Worm (Caenorhabditis elegans) whole organism, L1 larva: ENCODE data around the gene arl-1.

Experiments
- C16A3.4 ChIP-seq: fragments of 150-350 bp; optimal IDR thresholded peaks from 2 replicates; lab custom pipeline; 2014; ENCODE audit warnings: missing biosample characterization, missing genetic modification characterization
- F16B12.6 ChIP-seq: fragments of 150-350 bp; optimal IDR thresholded peaks from 2 replicates; lab custom pipeline; 2014; ENCODE audit warnings: missing biosample characterization, missing genetic modification characterization
- alr-1 ChIP-seq: fragments of 200-800 bp; sonication (Bioruptor generic); optimal IDR thresholded peaks from 2 replicates; lab custom pipeline; 2018; ENCODE audit warnings: borderline replicate concordance, mild to moderate bottlenecking, missing genetic modification characterization, missing compliant biosample characterization
- aly-2 ChIP-seq: fragments of 150-350 bp; optimal IDR thresholded peaks from 2 replicates; lab custom pipeline; 2014; ENCODE audit warnings: missing biosample characterization, missing genetic modification characterization
- ama-1 ChIP-seq: fragments of 150-350 bp; optimal IDR thresholded peaks from 2 replicates; lab custom pipeline; 2014
- blmp-1 ChIP-seq: fragments of 150-350 bp; optimal IDR thresholded peaks from 2 replicates; lab custom pipeline; 2014; ENCODE audit warnings: missing biosample characterization, missing genetic modification characterization
- ceh-63 ChIP-seq: fragments of 200-800 bp; sonication (Bioruptor generic); optimal IDR thresholded peaks from 2 replicates; lab custom pipeline; 2018; ENCODE audit warnings: mild to moderate bottlenecking, missing genetic modification characterization, missing compliant biosample characterization
- ceh-8 ChIP-seq: fragments of 200-800 bp; sonication (Bioruptor generic); optimal IDR thresholded peaks from 2 replicates; lab custom pipeline; 2018; ENCODE audit warnings: mild to moderate bottlenecking, missing genetic modification characterization, moderate library complexity, missing compliant biosample characterization
- ceh-88 ChIP-seq: fragments of 200-800 bp; sonication (Bioruptor generic); IDR thresholded peaks from 2 replicates; pipeline ENCODE4 v1.3.6; 2022; ENCODE audit warnings: missing genetic modification characterization, missing compliant biosample characterization
- dpl-1 ChIP-seq, 3 experiments: fragments of 150-350 bp in 2 of 3; sonication (generic microtip) in 1 of 3; optimal IDR thresholded peaks; 2 replicates each; lab custom pipeline; 2014 to 2017; ENCODE audit warnings: missing biosample characterization in 3 of 3, missing genetic modification characterization in 3 of 3, missing genetic modification reagents in 3 of 3
- efl-1 ChIP-seq, 4 experiments: fragments of 150-350 bp; optimal IDR thresholded peaks in 3 of 4; peaks in 1 of 4; 1 replicate in 1 of 4; 2 replicates in 3 of 4; lab custom pipeline; 2014; ENCODE audit warnings: missing biosample characterization in 2 of 4, missing genetic modification characterization in 2 of 4, missing genetic modification reagents in 2 of 4
- efl-3 ChIP-seq: fragments of 200-800 bp; sonication (Bioruptor generic); optimal IDR thresholded peaks from 2 replicates; lab custom pipeline; 2018; ENCODE audit warnings: mild to moderate bottlenecking, missing genetic modification characterization, missing compliant biosample characterization
- egl-13 ChIP-seq: sonication (generic microtip); optimal IDR thresholded peaks from 2 replicates; lab custom pipeline; 2016; ENCODE audit warnings: missing genotype, missing genetic modification reagents, missing genetic modification characterization, missing compliant biosample characterization
- egl-27 ChIP-seq, 2 experiments: fragments of 150-350 bp in 1 of 2; sonication (generic microtip); optimal IDR thresholded peaks; 3 replicates each; lab custom pipeline; 2017 to 2018; ENCODE audit warnings: missing biosample characterization in 2 of 2, missing genetic modification characterization in 2 of 2, missing genetic modification reagents in 2 of 2
- elt-2 ChIP-seq: sonication (generic microtip); optimal IDR thresholded peaks from 2 replicates; lab custom pipeline; 2016; ENCODE audit warnings: missing genetic modification characterization, mild to moderate bottlenecking, inconsistent platforms, missing compliant biosample characterization, missing genetic modification reagents
- ets-5 ChIP-seq: fragments of 200-800 bp; sonication (Bioruptor generic); IDR thresholded peaks from 2 replicates; pipeline ENCODE4 v1.3.6; 2022; ENCODE audit warnings: missing genetic modification characterization, missing compliant biosample characterization
- fkh-4 ChIP-seq: sonication (generic microtip); optimal IDR thresholded peaks from 2 replicates; lab custom pipeline; 2016; ENCODE audit warnings: missing compliant biosample characterization, missing genetic modification characterization, borderline replicate concordance
- fkh-8 ChIP-seq: sonication (generic microtip); optimal IDR thresholded peaks from 2 replicates; lab custom pipeline; 2016; ENCODE audit warnings: mild to moderate bottlenecking, missing genetic modification characterization, missing compliant biosample characterization
- hlh-4 ChIP-seq: sonication (generic microtip); optimal IDR thresholded peaks from 2 replicates; lab custom pipeline; 2016; ENCODE audit warnings: mild to moderate bottlenecking, missing genetic modification characterization, missing compliant biosample characterization
- hpl-2 ChIP-seq: fragments of 150-350 bp; optimal IDR thresholded peaks from 2 replicates; lab custom pipeline; 2014; ENCODE audit warnings: missing biosample characterization, missing genetic modification reagents, missing genetic modification characterization
- irx-1 ChIP-seq: sonication (generic microtip); optimal IDR thresholded peaks from 2 replicates; lab custom pipeline; 2016; ENCODE audit warnings: missing genetic modification characterization, missing compliant biosample characterization
- isw-1 ChIP-seq: fragments of 200-800 bp; sonication (Bioruptor generic); IDR thresholded peaks from 2 replicates; pipeline ENCODE4 v1.3.6; 2022; ENCODE audit warnings: missing genetic modification characterization, missing compliant biosample characterization
- jun-1 ChIP-seq: fragments of 150-350 bp; optimal IDR thresholded peaks from 2 replicates; lab custom pipeline; 2014; ENCODE audit warnings: missing biosample characterization, missing genetic modification reagents, missing genetic modification characterization
- lin-13 ChIP-seq: fragments of 150-350 bp; optimal IDR thresholded peaks from 2 replicates; lab custom pipeline; 2014; ENCODE audit warnings: missing biosample characterization, missing genetic modification reagents, missing genetic modification characterization
- lin-35 ChIP-seq, 2 experiments: fragments of 150-350 bp; optimal IDR thresholded peaks; 2 replicates each; lab custom pipeline; 2014; ENCODE audit warnings: missing biosample characterization in 2 of 2, missing genetic modification characterization in 2 of 2, missing genetic modification reagents in 2 of 2
- lin-39 ChIP-seq: fragments of 150-350 bp; optimal IDR thresholded peaks from 2 replicates; lab custom pipeline; 2014; ENCODE audit warnings: missing biosample characterization, missing genetic modification reagents, missing genetic modification characterization
- lir-3 ChIP-seq: sonication (generic microtip); optimal IDR thresholded peaks from 2 replicates; lab custom pipeline; 2016; ENCODE audit warnings: mild to moderate bottlenecking, missing genetic modification characterization, moderate library complexity, missing compliant biosample characterization; ENCODE audit not compliant: poor library complexity
- lsy-2 ChIP-seq, 2 experiments: fragments of 150-350 bp; optimal IDR thresholded peaks; 2 replicates each; lab custom pipeline; 2014; ENCODE audit warnings: missing biosample characterization in 2 of 2, missing genetic modification characterization in 2 of 2
- mef-2 ChIP-seq: fragments of 150-350 bp; optimal IDR thresholded peaks from 2 replicates; lab custom pipeline; 2014; ENCODE audit warnings: missing biosample characterization, missing genetic modification characterization
- nhr-19 ChIP-seq: fragments of 200-800 bp; sonication (Bioruptor generic); conservative IDR thresholded peaks from 2 replicates; pipeline ENCODE4 v1.3.6; 2022; ENCODE audit warnings: missing genetic modification characterization, missing compliant biosample characterization
- nhr-237 ChIP-seq: fragments of 150-350 bp; optimal IDR thresholded peaks from 2 replicates; lab custom pipeline; 2014; ENCODE audit warnings: missing biosample characterization, missing genetic modification characterization
- nhr-28 ChIP-seq: fragments of 150-350 bp; optimal IDR thresholded peaks from 2 replicates; lab custom pipeline; 2014; ENCODE audit warnings: missing biosample characterization, missing genetic modification characterization
- nhr-47 ChIP-seq: sonication (generic microtip); optimal IDR thresholded peaks from 2 replicates; lab custom pipeline; 2016; ENCODE audit warnings: mild to moderate bottlenecking, missing genetic modification characterization, moderate library complexity, missing compliant biosample characterization
- nhr-77 ChIP-seq: fragments of 150-350 bp; optimal IDR thresholded peaks from 2 replicates; lab custom pipeline; 2014; ENCODE audit warnings: missing biosample characterization, missing genetic modification characterization
- nhr-84 ChIP-seq: sonication (generic microtip); optimal IDR thresholded peaks from 2 replicates; lab custom pipeline; 2017; ENCODE audit warnings: missing biosample characterization, missing genetic modification characterization
- nhr-90 ChIP-seq: sonication (generic microtip); optimal IDR thresholded peaks from 2 replicates; lab custom pipeline; 2016; ENCODE audit warnings: mild to moderate bottlenecking, missing genetic modification characterization, missing compliant biosample characterization; ENCODE audit not compliant: poor library complexity
- pag-3 ChIP-seq: sonication (generic microtip); optimal IDR thresholded peaks from 2 replicates; lab custom pipeline; 2017; ENCODE audit warnings: missing genetic modification characterization, mild to moderate bottlenecking, missing compliant biosample characterization, antibody characterized with exemption, borderline replicate concordance; ENCODE audit not compliant: insufficient read depth
- pax-3 ChIP-seq: fragments of 200-800 bp; sonication (Bioruptor generic); optimal IDR thresholded peaks from 2 replicates; lab custom pipeline; 2018; ENCODE audit warnings: mild to moderate bottlenecking, missing genetic modification characterization, moderate library complexity, missing compliant biosample characterization
- skn-1 ChIP-seq: fragments of 150-350 bp; optimal IDR thresholded peaks from 2 replicates; lab custom pipeline; 2014; ENCODE audit warnings: missing biosample characterization, missing genetic modification characterization
- snu-23 ChIP-seq: sonication (generic microtip); optimal IDR thresholded peaks from 2 replicates; lab custom pipeline; 2016; ENCODE audit warnings: missing genetic modification characterization, missing compliant biosample characterization
- sox-4 ChIP-seq: sonication (generic microtip); optimal IDR thresholded peaks from 2 replicates; lab custom pipeline; 2016; ENCODE audit warnings: missing genetic modification characterization, missing compliant biosample characterization
- sptf-1 ChIP-seq: fragments of 150-350 bp; optimal IDR thresholded peaks from 2 replicates; lab custom pipeline; 2014; ENCODE audit warnings: missing biosample characterization, missing genetic modification characterization
- sup-37 ChIP-seq: fragments of 200-800 bp; sonication (Bioruptor generic); optimal IDR thresholded peaks from 2 replicates; lab custom pipeline; 2018; ENCODE audit warnings: mild to moderate bottlenecking, missing genetic modification characterization, missing compliant biosample characterization
- swsn-7 ChIP-seq: sonication (generic microtip); optimal IDR thresholded peaks from 2 replicates; lab custom pipeline; 2016; ENCODE audit warnings: missing genetic modification characterization, missing compliant biosample characterization
- unc-130 ChIP-seq: fragments of 150-350 bp; optimal IDR thresholded peaks from 2 replicates; lab custom pipeline; 2017; ENCODE audit warnings: missing biosample characterization, missing genetic modification characterization, inconsistent platforms
- unc-30 ChIP-seq: sonication (generic microtip); optimal IDR thresholded peaks from 2 replicates; lab custom pipeline; 2017; ENCODE audit warnings: missing biosample characterization, missing genetic modification characterization
- unc-62 ChIP-seq: fragments of 150-350 bp; optimal IDR thresholded peaks from 2 replicates; lab custom pipeline; 2014; ENCODE audit warnings: missing biosample characterization, missing genetic modification reagents, missing genetic modification characterization
- unc-98 ChIP-seq: fragments of 200-800 bp; sonication (Bioruptor generic); IDR thresholded peaks from 2 replicates; pipeline ENCODE4 v1.3.6; 2022; ENCODE audit warnings: missing genetic modification characterization, missing compliant biosample characterization
- xbp-1 ChIP-seq: sonication (generic microtip); optimal IDR thresholded peaks from 2 replicates; lab custom pipeline; 2016; ENCODE audit warnings: missing genetic modification characterization, missing compliant biosample characterization
- zag-1 ChIP-seq: fragments of 150-350 bp; optimal IDR thresholded peaks from 2 replicates; lab custom pipeline; 2014; ENCODE audit warnings: missing biosample characterization, missing genetic modification characterization
- ztf-4 ChIP-seq: fragments of 150-350 bp; optimal IDR thresholded peaks from 2 replicates; lab custom pipeline; 2014; ENCODE audit warnings: missing biosample characterization, missing genetic modification characterization

The arl-1 gene

ce11 chrII:8583035-8583434 is 1.2 kb downstream of the arl-1 start:
- TF ChIP-seq ztf-4 (tag; lab: Kevin White, UChicago) (no peak), aly-2 (no peak), skn-1 (tag; lab: Kevin White, UChicago) (no peak), dpl-1 (GFP tag; optimal IDR thresholded peaks at IDR 0.05; lab: Kevin White, UChicago) (no peak), sox-4 (tag; lab: Kevin White, UChicago) (no peak), pag-3 (tag; lab: Kevin White, UChicago) (no peak), F16B12.6 (no peak)

- TF ChIP-seq unc-30 (tag; lab: Kevin White, UChicago) (no peak), xbp-1 (tag; lab: Kevin White, UChicago) (no peak), lin-39 (no peak), jun-1 (tag; lab: Kevin White, UChicago) (no peak), nhr-90 (tag; lab: Kevin White, UChicago) (no peak), C16A3.4 (tag; lab: Kevin White, UChicago) (peak; percentile 7), egl-27 (tag; optimal IDR thresholded peaks at IDR 0.05; lab: Kevin White, UChicago) (no peak), zag-1 (tag; lab: Kevin White, UChicago) (no peak), sox-4 (tag; lab: Kevin White, UChicago) (no peak), nhr-237 (no peak), nhr-28 (tag; lab: Kevin White, UChicago) (no peak), unc-62 (GFP tag; lab: Kevin White, UChicago) (no peak), lin-35 (GFP tag; optimal IDR thresholded peaks at IDR 0.05; lab: Kevin White, UChicago) (peak in 1 of 2 experiments; percentile 14), ama-1 (no peak), nhr-84 (tag; lab: Kevin White, UChicago) (no peak), unc-98 (GFP tag; lab: Robert Waterston, UW) (no peak), sup-37 (GFP tag; lab: Kevin White, UChicago) (no peak), alr-1 (no peak), blmp-1 (tag; lab: Kevin White, UChicago) (peak; percentile 64), ets-5 (GFP tag; lab: Robert Waterston, UW) (no peak), efl-1 (optimal IDR thresholded peaks at IDR 0.05; lab: Kevin White, UChicago) (no peak), efl-1 (GFP tag; optimal IDR thresholded peaks at IDR 0.05 in 1 of 2; lab: Kevin White, UChicago) (no peak), lsy-2 (tag; optimal IDR thresholded peaks at IDR 0.05; lab: Kevin White, UChicago) (peak in 1 of 2 experiments; percentile 57), nhr-19 (GFP tag; lab: Robert Waterston, UW) (no peak), elt-2 (tag; lab: Kevin White, UChicago) (no peak), lir-3 (tag; lab: Kevin White, UChicago) (no peak), sptf-1 (tag; lab: Kevin White, UChicago) (no peak), unc-130 (no peak), nhr-77 (tag; lab: Kevin White, UChicago) (no peak), swsn-7 (no peak), irx-1 (tag; lab: Kevin White, UChicago) (no peak), lin-13 (GFP tag; lab: Kevin White, UChicago) (no peak), fkh-8 (tag; lab: Kevin White, UChicago) (no peak), ceh-8 (no peak), hlh-4 (tag; lab: Kevin White, UChicago) (no peak), pax-3 (tag; lab: Kevin White, UChicago) (no peak), mef-2 (tag; lab: Kevin White, UChicago) (no peak), F16B12.6 (no peak), isw-1 (GFP tag; lab: Robert Waterston, UW) (no peak), snu-23 (GFP tag; lab: Kevin White, UChicago) (peak; percentile 11), ceh-63 (GFP tag; lab: Kevin White, UChicago) (no peak), fkh-4 (tag; lab: Kevin White, UChicago) (no peak), egl-13 (tag; lab: Kevin White, UChicago) (no peak), nhr-47 (no peak), ceh-88 (GFP tag; lab: Robert Waterston, UW) (no peak), efl-3 (GFP tag; lab: Kevin White, UChicago) (no peak), hpl-2 (GFP tag; lab: Kevin White, UChicago) (no peak)
These were observed 3.3 kb downstream of the arl-1 start, which contains the start of gene F54C9.11 for ce11 chrII:8585036-8585627. Gene F54C9.11, minus strand, starts transcription at chrII:8585086.
